Worm (Caenorhabditis elegans): ENCODE measurements around the gene str-250.

DNA sequence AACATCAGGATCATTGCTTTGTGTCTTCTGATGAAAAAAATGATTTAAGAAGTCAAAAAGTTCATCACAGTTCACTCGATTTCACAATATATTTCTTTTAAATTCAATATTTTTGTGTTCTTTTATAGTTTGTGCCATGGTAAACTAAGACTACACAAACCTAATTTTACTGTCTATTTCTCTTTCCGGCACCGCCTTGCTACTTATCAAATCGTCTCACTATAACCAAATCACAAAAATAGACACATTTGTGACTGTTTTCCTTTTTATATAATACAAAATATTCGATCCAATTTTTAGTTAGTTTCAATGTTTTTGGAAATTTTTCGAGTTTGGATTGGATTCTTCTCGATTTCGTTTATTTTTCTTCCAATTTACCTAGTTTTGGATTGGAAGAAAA, 35.6 kb downstream of the str-250 start, which contains the start of gene swt-6:
- TF ChIP-seq nhr-111 (GFP tag; optimal IDR thresholded peaks at IDR 0.05) (no peak), nhr-77 (tag; optimal IDR thresholded peaks at IDR 0.05) (no peak), unc-39 (tag; optimal IDR thresholded peaks at IDR 0.05) (no peak), ceh-44 (GFP tag; IDR thresholded peaks at IDR 0.05) (no peak)
